Fruit fly (Drosophila melanogaster): ENCODE measurements around the gene ND-13B.
A peak's percentile ranks its signal among the peaks of the same experiment; 100 is the strongest.

Gene ND-13B

DNA sequence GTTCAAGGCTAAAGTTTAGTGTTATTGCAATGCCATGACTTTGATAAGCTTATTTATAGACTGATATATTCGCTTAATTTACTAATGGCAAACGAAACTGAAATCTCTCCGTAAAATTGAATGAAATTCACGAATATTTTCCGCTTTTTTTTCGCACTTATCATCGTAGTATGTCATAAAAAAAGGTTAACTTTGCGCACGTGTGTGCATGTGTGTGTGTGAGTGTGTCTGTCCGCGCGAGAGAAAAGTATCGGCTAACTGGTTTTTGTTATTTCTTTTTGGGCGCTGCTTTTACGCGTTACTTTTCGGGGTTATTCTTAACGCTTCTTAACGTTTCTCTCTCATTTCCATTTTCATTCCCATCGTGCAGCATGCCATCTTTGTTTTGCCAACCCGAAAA lies 16.1 kb downstream of the ND-13B start (continued):
- TF ChIP-seq sens-2 (GFP tag; IDR thresholded peaks at IDR 0.05) (no peak), sc (optimal IDR thresholded peaks at IDR 0.05) (no peak), sc (GFP tag; optimal IDR thresholded peaks at IDR 0.05) (no peak), exex (tag; optimal IDR thresholded peaks at IDR 0.05) (peak; percentile 5), CG7745 (tag; optimal IDR thresholded peaks at IDR 0.05) (no peak), Scr (GFP tag; IDR thresholded peaks at IDR 0.05; ENCODE audit: partially characterized antibody) (0 out of 2 replicates have a peak, but pooled peaks have one; percentile 11), Stat92E (GFP tag; optimal IDR thresholded peaks at IDR 0.05) (no peak), Blimp-1 (GFP tag; optimal IDR thresholded peaks at IDR 0.05) (no peak), CG13287 (GFP tag; IDR thresholded peaks at IDR 0.05; ENCODE audit: partially characterized antibody) (no peak), trem (tag; optimal IDR thresholded peaks at IDR 0.05) (no peak), Atf6 (GFP tag; IDR thresholded peaks at IDR 0.05) (no peak), Ets97D (GFP tag; optimal IDR thresholded peaks at IDR 0.05) (no peak), Kr (GFP tag; optimal IDR thresholded peaks at IDR 0.05) (no peak), tll (GFP tag; optimal IDR thresholded peaks at IDR 0.05) (peak in 1 of 2 experiments; percentile 17), maf-S (GFP tag; optimal IDR thresholded peaks at IDR 0.05) (no peak), psq (GFP tag; optimal IDR thresholded peaks at IDR 0.05) (peak; percentile 9), CG14050 (GFP tag; IDR thresholded peaks at IDR 0.05) (no peak), CG1603 (tag; optimal IDR thresholded peaks at IDR 0.05) (no peak), abd-A (tag; optimal IDR thresholded peaks at IDR 0.05) (peak; percentile 22), CG5180 (GFP tag; optimal IDR thresholded peaks at IDR 0.05) (no peak), CG1602 (GFP tag; optimal IDR thresholded peaks at IDR 0.05) (no peak), cg (GFP tag; optimal IDR thresholded peaks at IDR 0.05) (peak; percentile 54), CG6765 (GFP tag; optimal IDR thresholded peaks at IDR 0.05) (no peak), CG11456 (GFP tag; IDR thresholded peaks at IDR 0.05) (no peak), Adf1 (GFP tag; IDR thresholded peaks at IDR 0.05) (no peak), Opbp (GFP tag; IDR thresholded peaks at IDR 0.05; ENCODE audit: partially characterized antibody) (no peak), CG10147 (GFP tag; optimal IDR thresholded peaks at IDR 0.05) (no peak), CG13894 (tag; optimal IDR thresholded peaks at IDR 0.05) (peak; percentile 4), CG10274 (GFP tag; optimal IDR thresholded peaks at IDR 0.05) (no peak), CG12236 (GFP tag; optimal IDR thresholded peaks at IDR 0.05) (no peak), gt (GFP tag; IDR thresholded peaks at IDR 0.05) (no peak)

DNA sequence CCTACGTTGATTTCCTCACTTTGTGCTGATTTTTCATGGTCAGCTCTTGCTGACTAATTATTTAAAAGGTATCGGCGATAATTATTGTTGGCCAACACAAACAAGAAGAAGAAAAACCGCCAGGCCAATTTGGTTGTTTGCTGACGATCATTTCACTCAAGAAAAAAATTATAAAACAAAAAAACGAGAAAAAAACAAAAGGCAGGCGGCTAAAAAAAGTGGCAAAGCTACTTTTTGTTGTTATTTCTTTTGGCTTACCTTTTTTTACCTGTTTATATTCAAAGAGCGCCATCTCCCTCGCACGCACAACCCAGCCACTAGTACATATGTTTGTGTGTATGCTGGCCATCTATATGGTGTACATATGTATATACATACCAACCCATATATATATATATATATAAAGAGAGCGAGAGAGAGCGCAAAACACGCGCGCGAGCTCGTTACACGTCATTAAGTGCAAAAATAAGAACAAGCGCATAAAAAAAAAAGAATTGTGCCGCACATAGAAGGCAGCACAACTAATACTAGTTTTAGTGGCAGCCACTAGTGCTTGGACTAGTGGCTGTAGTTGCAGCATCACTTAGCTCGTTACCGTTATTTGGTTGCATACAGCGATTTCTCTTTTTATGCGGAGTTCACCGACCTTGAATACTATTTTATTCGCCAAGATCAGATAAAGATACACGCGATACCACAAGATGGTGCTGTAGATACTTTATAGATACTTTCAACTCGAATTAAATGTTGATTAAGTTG lies 18.1 kb downstream of the ND-13B start:
- TF ChIP-seq CG32767 (GFP tag; IDR thresholded peaks at IDR 0.05), result no peak; the same call in 1 of the 2 replicates
- TF ChIP-seq bcd (GFP tag; optimal IDR thresholded peaks at IDR 0.05), result no peak
- TF ChIP-seq CG13296 (GFP tag; optimal IDR thresholded peaks at IDR 0.05), result no peak
- no peak for TF ChIP-seq CG18764 (GFP tag; optimal IDR thresholded peaks at IDR 0.05)
- TF ChIP-seq CG16813 (GFP tag; IDR thresholded peaks at IDR 0.05; ENCODE audit: partially characterized antibody), result no peak
- TF ChIP-seq CG6272 (GFP tag; IDR thresholded peaks at IDR 0.05), result no peak
- no peak for TF ChIP-seq Sox102F (GFP tag; optimal IDR thresholded peaks at IDR 0.05)
- no peak for TF ChIP-seq sima (GFP tag; optimal IDR thresholded peaks at IDR 0.05)
- TF ChIP-seq CG2202 (tag; optimal IDR thresholded peaks at IDR 0.05), result no peak
- no peak for TF ChIP-seq Kr (GFP tag; optimal IDR thresholded peaks at IDR 0.05)
- no peak for TF ChIP-seq CTCF (GFP tag; optimal IDR thresholded peaks at IDR 0.05)
- TF ChIP-seq cas (GFP tag; IDR thresholded peaks at IDR 0.05), result no peak
- no peak for TF ChIP-seq CG8281 (tag; optimal IDR thresholded peaks at IDR 0.05)
- no peak for TF ChIP-seq ara (GFP tag; IDR thresholded peaks at IDR 0.05)
- TF ChIP-seq CG7963 (GFP tag; IDR thresholded peaks at IDR 0.05; ENCODE audit: partially characterized antibody), result no peak
- peak; percentile 40 for TF ChIP-seq CG17385 (GFP tag; optimal IDR thresholded peaks at IDR 0.05)
- no peak for TF ChIP-seq CG7987 (GFP tag; optimal IDR thresholded peaks at IDR 0.05)
- no peak for TF ChIP-seq H2.0 (GFP tag; IDR thresholded peaks at IDR 0.05)
- no peak for TF ChIP-seq ash1 (GFP tag; optimal IDR thresholded peaks at IDR 0.05)
- TF ChIP-seq Drgx (GFP tag; IDR thresholded peaks at IDR 0.05), result peak; percentile 84
- no peak for TF ChIP-seq ranshi (GFP tag; IDR thresholded peaks at IDR 0.05)
